Fruit fly (Drosophila melanogaster) whole organism, embryonic: Measurements from ENCODE around the gene CG34288.

Source experiments
- C15 ChIP-seq: fragments of 200-800 bp; sonication (Bioruptor generic); IDR thresholded peaks from 3 replicates; pipeline ENCODE4 v1.3.6; 2022; ENCODE audit warnings: missing biosample characterization, missing genetic modification characterization
- CG10321 ChIP-seq: fragments of 200-800 bp; sonication (Bioruptor generic); IDR thresholded peaks from 2 replicates; pipeline ENCODE4 v1.3.6; 2022; ENCODE audit warnings: missing biosample characterization, missing genetic modification characterization
- CG11723 ChIP-seq: fragments of 200-800 bp; sonication (Bioruptor generic); optimal IDR thresholded peaks from 2 replicates; lab custom pipeline; 2017; ENCODE audit warnings: missing biosample characterization, mild to moderate bottlenecking, missing genetic modification characterization
- CG14860 ChIP-seq: fragments of 200-800 bp; sonication (Bioruptor generic); IDR thresholded peaks from 3 replicates; pipeline ENCODE4 v1.3.6; 2022; ENCODE audit warnings: missing biosample characterization, missing genetic modification characterization; ENCODE audit not compliant: partially characterized antibody
- CG15073 ChIP-seq: fragments of 200-800 bp; sonication (Bioruptor generic); optimal IDR thresholded peaks from 2 replicates; lab custom pipeline; 2016; ENCODE audit warnings: missing biosample characterization, missing genetic modification characterization
- CG1602 ChIP-seq: fragments of 200-800 bp; sonication (Bioruptor generic); optimal IDR thresholded peaks from 3 replicates; lab custom pipeline; 2016; ENCODE audit warnings: missing biosample characterization, missing genetic modification characterization
- CG17359 ChIP-seq: fragments of 200-800 bp; sonication (Bioruptor generic); optimal IDR thresholded peaks from 3 replicates; lab custom pipeline; 2018; ENCODE audit warnings: missing biosample characterization, mild to moderate bottlenecking, missing genetic modification characterization, moderate library complexity
- CG2120 ChIP-seq: fragments of 200-800 bp; sonication (Bioruptor generic); optimal IDR thresholded peaks from 3 replicates; lab custom pipeline; 2016; ENCODE audit warnings: missing biosample characterization, missing genetic modification characterization
- CG2202 ChIP-seq: fragments of 200-800 bp; sonication (Bioruptor generic); optimal IDR thresholded peaks from 2 replicates; lab custom pipeline; 2018; ENCODE audit warnings: missing biosample characterization, mild to moderate bottlenecking, missing genetic modification characterization
- CG2678 ChIP-seq: fragments of 200-800 bp; sonication (Bioruptor generic); optimal IDR thresholded peaks from 3 replicates; lab custom pipeline; 2019; ENCODE audit warnings: missing biosample characterization, mild to moderate bottlenecking, missing genetic modification characterization, moderate library complexity
- CG32532 ChIP-seq: fragments of 200-800 bp; sonication (Bioruptor generic); IDR thresholded peaks from 2 replicates; pipeline ENCODE4 v1.3.6; 2022; ENCODE audit warnings: missing biosample characterization, missing genetic modification characterization
- CG33213 ChIP-seq: fragments of 200-800 bp; sonication (Bioruptor generic); optimal IDR thresholded peaks from 3 replicates; lab custom pipeline; 2016; ENCODE audit warnings: missing biosample characterization, missing genetic modification characterization
- CG3847 ChIP-seq: fragments of 200-800 bp; sonication (Bioruptor generic); IDR thresholded peaks from 2 replicates; pipeline ENCODE4 v1.3.6; 2022; ENCODE audit warnings: missing biosample characterization, missing genetic modification characterization
- CG4424 ChIP-seq: fragments of 200-800 bp; sonication (Bioruptor generic); optimal IDR thresholded peaks from 3 replicates; lab custom pipeline; 2016; ENCODE audit warnings: missing biosample characterization, missing genetic modification characterization
- CG5953 ChIP-seq: fragments of 200-800 bp; sonication (Bioruptor generic); IDR thresholded peaks from 2 replicates; pipeline ENCODE4 v1.3.6; 2022; ENCODE audit warnings: missing biosample characterization, missing genetic modification characterization
- CG8281 ChIP-seq: fragments of 200-800 bp; sonication (Bioruptor generic); optimal IDR thresholded peaks from 2 replicates; lab custom pipeline; 2018; ENCODE audit warnings: missing biosample characterization, mild to moderate bottlenecking, missing genetic modification characterization, moderate library complexity
- CG8359 ChIP-seq: fragments of 200-800 bp; sonication (Bioruptor generic); optimal IDR thresholded peaks from 2 replicates; lab custom pipeline; 2017; ENCODE audit warnings: missing biosample characterization, mild to moderate bottlenecking, missing genetic modification characterization, borderline replicate concordance
- CG8765 ChIP-seq: fragments of 200-800 bp; sonication (Bioruptor generic); IDR thresholded peaks from 2 replicates; pipeline ENCODE4 v1.3.6; 2022; ENCODE audit warnings: missing biosample characterization, missing genetic modification characterization
- CG9727 ChIP-seq: fragments of 200-800 bp; sonication (Bioruptor generic); optimal IDR thresholded peaks from 3 replicates; lab custom pipeline; 2017; ENCODE audit warnings: missing biosample characterization, mild to moderate bottlenecking, missing genetic modification characterization
- CHES-1-like ChIP-seq: fragments of 200-800 bp; sonication (Bioruptor generic); optimal IDR thresholded peaks from 2 replicates; lab custom pipeline; 2016; ENCODE audit warnings: missing biosample characterization, missing genetic modification characterization
- CTCF ChIP-seq: fragments of 200-800 bp; sonication (Bioruptor generic); optimal IDR thresholded peaks from 2 replicates; lab custom pipeline; 2017; ENCODE audit warnings: missing biosample characterization, mild to moderate bottlenecking, missing genetic modification characterization, moderate library complexity
- Dbx ChIP-seq: fragments of 200-800 bp; sonication (Bioruptor generic); IDR thresholded peaks from 3 replicates; pipeline ENCODE4 v1.3.6; 2022; ENCODE audit warnings: missing biosample characterization, missing genetic modification characterization
- Dip3 ChIP-seq: fragments of 200-800 bp; sonication (Bioruptor generic); optimal IDR thresholded peaks from 3 replicates; lab custom pipeline; 2016; ENCODE audit warnings: missing biosample characterization, missing genetic modification characterization
- E2f1 ChIP-seq: fragments of 200-800 bp; sonication (Bioruptor generic); IDR thresholded peaks from 2 replicates; pipeline ENCODE4 v1.3.6; 2022; ENCODE audit warnings: missing biosample characterization, missing genetic modification characterization
- H15 ChIP-seq: fragments of 200-800 bp; sonication (Bioruptor generic); IDR thresholded peaks from 3 replicates; pipeline ENCODE4 v1.3.6; 2022; ENCODE audit warnings: missing biosample characterization, missing genetic modification characterization
- H2.0 ChIP-seq: fragments of 200-800 bp; sonication (Bioruptor generic); IDR thresholded peaks from 2 replicates; pipeline ENCODE4 v1.3.6; 2022; ENCODE audit warnings: missing biosample characterization, missing genetic modification characterization
- HLH3B ChIP-seq: fragments of 200-800 bp; sonication (Bioruptor generic); IDR thresholded peaks from 2 replicates; pipeline ENCODE4 v1.3.6; 2022; ENCODE audit warnings: missing biosample characterization, missing genetic modification characterization
- HLH54F ChIP-seq: fragments of 200-800 bp; sonication (Bioruptor generic); optimal IDR thresholded peaks from 3 replicates; lab custom pipeline; 2016; ENCODE audit warnings: missing biosample characterization, missing genetic modification characterization
- HLHmδ ChIP-seq: fragments of 200-800 bp; sonication (Bioruptor generic); optimal IDR thresholded peaks from 2 replicates; lab custom pipeline; 2018; ENCODE audit warnings: missing biosample characterization, mild to moderate bottlenecking, missing genetic modification characterization, moderate library complexity
- Hr39 ChIP-seq: fragments of >200 bp; optimal IDR thresholded peaks from 2 replicates; lab custom pipeline; 2017
- Hr78 ChIP-seq, 2 experiments: fragments of 200-800 bp in 1 of 2; fragments of >200 bp in 1 of 2; sonication (Bioruptor generic) in 1 of 2; optimal IDR thresholded peaks; 2 replicates each; lab custom pipeline; 2017 to 2019; ENCODE audit warnings: missing biosample characterization in 2 of 2, missing genetic modification characterization in 2 of 2, mild to moderate bottlenecking in 1 of 2, moderate library complexity in 1 of 2
- Mes4 ChIP-seq: fragments of 200-800 bp; sonication (Bioruptor generic); optimal IDR thresholded peaks from 2 replicates; lab custom pipeline; 2016; ENCODE audit warnings: missing biosample characterization, missing genetic modification characterization
- Oaz ChIP-seq: fragments of 200-800 bp; sonication (Bioruptor generic); IDR thresholded peaks from 2 replicates; pipeline ENCODE4 v1.3.6; 2022; ENCODE audit warnings: missing biosample characterization, missing genetic modification characterization
- Sox102F ChIP-seq: fragments of 200-800 bp; sonication (Bioruptor generic); optimal IDR thresholded peaks from 2 replicates; lab custom pipeline; 2018; ENCODE audit warnings: missing biosample characterization, mild to moderate bottlenecking, missing genetic modification characterization, moderate library complexity
- Spps ChIP-seq: fragments of 200-800 bp; sonication (Bioruptor generic); optimal IDR thresholded peaks from 2 replicates; lab custom pipeline; 2018; ENCODE audit warnings: missing biosample characterization, mild to moderate bottlenecking, missing genetic modification characterization
- Vsx1 ChIP-seq: fragments of 200-800 bp; sonication (Bioruptor generic); optimal IDR thresholded peaks from 2 replicates; lab custom pipeline; 2017; ENCODE audit warnings: missing biosample characterization, mild to moderate bottlenecking, missing genetic modification characterization, missing genetic modification reagents
- Xbp1 ChIP-seq: fragments of 200-800 bp; sonication (Bioruptor generic); optimal IDR thresholded peaks from 3 replicates; lab custom pipeline; 2016; ENCODE audit warnings: missing biosample characterization, mild to moderate bottlenecking, missing genetic modification characterization
- ci ChIP-seq: fragments of 200-800 bp; sonication (Bioruptor generic); IDR thresholded peaks from 3 replicates; pipeline ENCODE4 v1.3.6; 2022; ENCODE audit warnings: missing biosample characterization, missing genetic modification characterization
- eyg ChIP-seq: fragments of 200-800 bp; sonication (Bioruptor generic); optimal IDR thresholded peaks from 3 replicates; lab custom pipeline; 2016; ENCODE audit warnings: missing biosample characterization, missing genetic modification characterization
- gce ChIP-seq: fragments of 200-800 bp; sonication (Bioruptor generic); IDR thresholded peaks from 3 replicates; pipeline ENCODE4 v1.3.6; 2022; ENCODE audit warnings: missing biosample characterization, missing genetic modification characterization
- gfzf ChIP-seq: fragments of 200-800 bp; sonication (Bioruptor generic); optimal IDR thresholded peaks from 2 replicates; lab custom pipeline; 2016; ENCODE audit warnings: missing biosample characterization, mild to moderate bottlenecking, missing genetic modification characterization, moderate library complexity
- gsb ChIP-seq: fragments of 200-800 bp; sonication (Bioruptor generic); IDR thresholded peaks from 2 replicates; pipeline ENCODE4 v1.3.6; 2022; ENCODE audit warnings: missing biosample characterization, missing genetic modification characterization
- gsb-n ChIP-seq: fragments of 200-800 bp; sonication (Bioruptor generic); optimal IDR thresholded peaks from 3 replicates; lab custom pipeline; 2018; ENCODE audit warnings: missing biosample characterization, mild to moderate bottlenecking, missing genetic modification characterization
- kah ChIP-seq: fragments of 200-800 bp; sonication (Bioruptor generic); optimal IDR thresholded peaks from 2 replicates; lab custom pipeline; 2018; ENCODE audit warnings: missing biosample characterization, mild to moderate bottlenecking, missing genetic modification characterization
- klu ChIP-seq: fragments of 200-800 bp; sonication (Bioruptor generic); IDR thresholded peaks from 2 replicates; pipeline ENCODE4 v1.3.6; 2022; ENCODE audit warnings: missing biosample characterization, missing genetic modification characterization
- tx ChIP-seq: fragments of 200-800 bp; sonication (Bioruptor generic); optimal IDR thresholded peaks from 2 replicates; lab custom pipeline; 2016; ENCODE audit warnings: missing biosample characterization, missing genetic modification characterization
- vvl ChIP-seq: fragments of 200-800 bp; sonication (Bioruptor generic); IDR thresholded peaks from 2 replicates; pipeline ENCODE4 v1.3.6; 2022; ENCODE audit warnings: missing biosample characterization, missing genetic modification characterization

The CG34288 gene

DNA sequence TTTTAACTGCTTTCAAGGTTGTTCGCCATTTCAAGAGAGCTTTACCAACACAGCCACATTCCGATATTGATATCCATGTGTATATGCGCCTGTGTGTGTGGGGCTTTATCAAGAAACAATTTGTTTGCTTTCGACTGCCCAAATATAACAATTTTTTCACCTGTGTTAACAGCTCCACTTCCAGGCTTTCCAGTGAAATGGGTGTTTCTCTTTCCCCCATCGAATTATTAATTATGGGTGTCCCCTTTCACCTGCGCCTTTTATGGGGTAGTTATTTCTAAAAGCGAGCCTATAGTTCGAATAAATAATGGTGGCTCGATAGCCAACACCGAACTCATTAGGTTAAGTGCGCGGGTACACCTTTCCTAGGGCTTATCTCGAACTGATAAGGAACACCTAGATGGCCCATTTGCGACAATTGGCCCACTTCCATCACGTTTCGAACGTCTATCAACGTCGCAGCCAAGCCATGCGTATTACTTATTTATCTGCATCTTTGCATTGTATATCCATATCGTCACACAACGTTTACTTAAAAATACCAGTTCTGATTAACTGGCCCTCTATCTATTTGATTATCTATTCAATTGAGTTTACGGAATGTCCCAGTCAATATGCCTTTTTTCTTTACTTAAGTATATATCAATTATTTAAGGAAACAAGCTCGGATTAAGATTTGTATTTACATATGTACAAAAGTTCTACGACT lies 35.0 kb downstream of the CG34288 start (continued):
- no peak for TF ChIP-seq E2f1 (GFP tag; lab: Robert Waterston, UW)
- no peak for TF ChIP-seq CG4424 (GFP tag; lab: Kevin White, UChicago)
- TF ChIP-seq H2.0 (GFP tag; lab: Robert Waterston, UW), result no peak
- TF ChIP-seq CTCF (GFP tag; lab: Kevin White, UChicago), result no peak
- peak in 1 of 2 experiments; percentile 32 for TF ChIP-seq Hr78 (GFP tag; optimal IDR thresholded peaks at IDR 0.05; lab: Kevin White, UChicago)

DNA sequence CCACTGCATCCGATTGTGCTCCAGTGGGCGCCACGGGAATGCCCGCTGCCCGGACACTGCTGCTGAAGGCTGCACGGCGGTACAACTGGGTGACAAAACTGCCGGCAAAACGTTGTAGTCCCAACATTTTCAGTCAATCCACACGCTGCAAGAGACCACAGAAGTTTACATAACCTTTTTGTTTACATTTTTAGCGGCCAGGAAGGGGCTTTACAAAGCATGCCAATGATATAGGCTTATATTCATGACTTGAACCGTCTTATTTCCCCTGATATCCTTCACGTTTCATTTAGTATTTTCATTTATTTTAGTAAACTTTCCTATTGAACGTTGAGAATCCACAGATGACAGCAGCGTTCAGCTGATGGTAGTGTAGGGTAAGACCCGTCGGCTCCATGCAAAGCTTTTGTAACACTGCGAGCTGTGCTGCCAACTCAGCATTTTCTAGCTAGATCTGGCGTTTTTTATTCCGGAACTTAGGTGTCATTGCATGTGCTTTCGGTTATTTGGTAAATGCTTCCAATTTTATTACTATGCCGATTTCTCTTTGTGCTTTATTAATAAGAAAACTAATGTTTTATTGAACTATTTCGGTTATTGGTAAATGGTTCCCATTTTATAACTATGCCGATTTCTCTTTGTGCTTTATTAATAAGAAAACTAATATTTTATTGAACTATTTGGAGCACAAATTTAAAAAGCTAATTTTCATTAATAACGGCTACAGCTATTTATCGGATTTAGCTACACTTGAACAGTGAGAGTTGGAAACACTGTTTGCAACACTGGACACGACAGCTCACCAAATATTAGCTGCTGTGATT lies 36.3 kb downstream of the CG34288 start, which contains the start of the genes CG13850 and lqfR:
Gene CG13850 (minus strand): TSS at position 379 of the 824 bp plus-strand sequence.
Gene lqfR (plus strand): TSS at position 765 of the 824 bp plus-strand sequence.
- TF ChIP-seq Dip3 (GFP tag; lab: Kevin White, UChicago), result peak; percentile 80
- TF ChIP-seq CG2678, result no peak
- TF ChIP-seq CG32532, result peak; percentile 41; the same call in 1 of the 2 replicates
- TF ChIP-seq gsb (GFP tag; lab: Robert Waterston, UW), result no peak
- no peak for TF ChIP-seq kah (GFP tag; lab: Kevin White, UChicago)
- no peak for TF ChIP-seq gce
- TF ChIP-seq Dbx (GFP tag; lab: Robert Waterston, UW), result peak; percentile 69
- TF ChIP-seq CG3847 (GFP tag; lab: Robert Waterston, UW), result peak; percentile 79
- peak; percentile 54 for TF ChIP-seq CG17359 (tag; lab: Kevin White, UChicago)
- peak; percentile 57; the same call in 1 of the 2 replicates for TF ChIP-seq HLH3B (GFP tag; lab: Robert Waterston, UW)
- TF ChIP-seq CG2202 (tag; lab: Kevin White, UChicago), result peak; percentile 6
- TF ChIP-seq HLHmδ, result no peak
- peak; percentile 37; the same call in 1 of the 3 replicates for TF ChIP-seq ci (GFP tag; lab: Robert Waterston, UW)
- peak; percentile 25 for TF ChIP-seq Hr39
- TF ChIP-seq CG33213 (GFP tag; lab: Kevin White, UChicago), result peak; percentile 47
- peak; percentile 34 for TF ChIP-seq CG8359 (GFP tag; lab: Kevin White, UChicago)
- no peak for TF ChIP-seq Sox102F
- no peak for TF ChIP-seq Spps (tag; lab: Kevin White, UChicago)
- peak; percentile 92 for TF ChIP-seq CG2120 (GFP tag; lab: Kevin White, UChicago)
- peak; percentile 78 for TF ChIP-seq CG1602
- peak; percentile 26 for TF ChIP-seq Mes4
- peak; percentile 44 for TF ChIP-seq CG8281 (tag; lab: Kevin White, UChicago)
- no peak for TF ChIP-seq CG8765 (GFP tag; lab: Robert Waterston, UW)
- TF ChIP-seq Vsx1 (GFP tag; lab: Kevin White, UChicago), result peak; percentile 87
- peak; percentile 58 for TF ChIP-seq CG11723
- TF ChIP-seq klu (GFP tag; lab: Robert Waterston, UW), result peak; percentile 72
- peak; percentile 90 for TF ChIP-seq HLH54F (GFP tag; lab: Kevin White, UChicago)
- TF ChIP-seq CG10321, result 0 out of 2 replicates have a peak, but pooled peaks have one; percentile 4
- no peak for TF ChIP-seq gsb-n (tag; lab: Kevin White, UChicago)
- TF ChIP-seq CG9727, result peak; percentile 77
- TF ChIP-seq CHES-1-like (GFP tag; lab: Kevin White, UChicago), result peak; percentile 64
- no peak for TF ChIP-seq C15
- no peak for TF ChIP-seq CG15073
- peak; percentile 75 for TF ChIP-seq tx
- no peak; the same call in 1 of the 3 replicates for TF ChIP-seq H15 (GFP tag; lab: Robert Waterston, UW)
- TF ChIP-seq CG5953 (GFP tag; lab: Robert Waterston, UW), result 0 out of 2 replicates have a peak, but pooled peaks have one; percentile 21
- peak; percentile 39 for TF ChIP-seq eyg (GFP tag; lab: Kevin White, UChicago)
- TF ChIP-seq vvl (GFP tag; lab: Robert Waterston, UW), result no peak; the same call in 1 of the 2 replicates
- TF ChIP-seq Xbp1 (GFP tag; lab: Kevin White, UChicago), result peak; percentile 84
- peak; percentile 28 for TF ChIP-seq gfzf (GFP tag; lab: Kevin White, UChicago)
- 0 out of 2 replicates have a peak, but pooled peaks have one; percentile 18 for TF ChIP-seq Oaz (GFP tag; lab: Robert Waterston, UW)
- TF ChIP-seq CG14860 (GFP tag; lab: Robert Waterston, UW), result no peak
